Fruit fly (Drosophila melanogaster) whole organism, embryonic: ENCODE measurements around the gene CG17778.

ENCODE experiments used
- Asciz ChIP-seq: fragments of 200-800 bp; sonication (Bioruptor generic); optimal IDR thresholded peaks from 2 replicates; lab custom pipeline; 2017; ENCODE audit warnings: missing biosample characterization, mild to moderate bottlenecking, missing genetic modification characterization, missing genetic modification reagents
- CG11456 ChIP-seq: fragments of 200-800 bp; sonication (Bioruptor generic); IDR thresholded peaks from 3 replicates; pipeline ENCODE4 v1.3.6; 2022; ENCODE audit warnings: missing biosample characterization, missing genetic modification characterization
- CG12219 ChIP-seq: fragments of 200-800 bp; sonication (Bioruptor generic); optimal IDR thresholded peaks from 3 replicates; lab custom pipeline; 2018; ENCODE audit warnings: missing biosample characterization, mild to moderate bottlenecking, missing genetic modification characterization
- CG12236 ChIP-seq: fragments of 200-800 bp; sonication (Bioruptor generic); optimal IDR thresholded peaks from 2 replicates; lab custom pipeline; 2016; ENCODE audit warnings: missing biosample characterization, missing genetic modification characterization
- CG12744 ChIP-seq: fragments of 200-800 bp; sonication (Bioruptor generic); optimal IDR thresholded peaks from 2 replicates; lab custom pipeline; 2016; ENCODE audit warnings: missing biosample characterization, missing genetic modification characterization
- CG15601 ChIP-seq: fragments of 200-800 bp; sonication (Bioruptor generic); optimal IDR thresholded peaks from 3 replicates; lab custom pipeline; 2019; ENCODE audit warnings: missing biosample characterization, mild to moderate bottlenecking, missing genetic modification characterization, moderate library complexity
- CG1603 ChIP-seq: fragments of 200-800 bp; sonication (Bioruptor generic); optimal IDR thresholded peaks from 2 replicates; lab custom pipeline; 2019; ENCODE audit warnings: missing biosample characterization, mild to moderate bottlenecking, missing genetic modification characterization, moderate library complexity
- CG17385 ChIP-seq: fragments of 200-800 bp; sonication (Bioruptor generic); optimal IDR thresholded peaks from 3 replicates; lab custom pipeline; 2018; ENCODE audit warnings: missing biosample characterization, mild to moderate bottlenecking, missing genetic modification characterization
- CG18262 ChIP-seq: fragments of 200-800 bp; optimal IDR thresholded peaks from 3 replicates; lab custom pipeline; 2019; ENCODE audit warnings: missing biosample characterization, mild to moderate bottlenecking, missing genetic modification characterization, moderate library complexity
- CG2120 ChIP-seq: fragments of 200-800 bp; sonication (Bioruptor generic); optimal IDR thresholded peaks from 3 replicates; lab custom pipeline; 2016; ENCODE audit warnings: missing biosample characterization, missing genetic modification characterization
- CG3281 ChIP-seq: fragments of 200-800 bp; sonication (Bioruptor generic); optimal IDR thresholded peaks from 3 replicates; lab custom pipeline; 2017; ENCODE audit warnings: missing biosample characterization, mild to moderate bottlenecking, missing genetic modification characterization
- CG3726 ChIP-seq: fragments of 200-800 bp; sonication (Bioruptor generic); IDR thresholded peaks from 3 replicates; pipeline ENCODE4, ENCODE4 v1.3.6; 2022; ENCODE audit warnings: missing biosample characterization, missing genetic modification characterization
- CG3838 ChIP-seq: fragments of 200-800 bp; sonication (Bioruptor generic); optimal IDR thresholded peaks from 3 replicates; lab custom pipeline; 2016; ENCODE audit warnings: missing biosample characterization, missing genetic modification characterization
- CG3847 ChIP-seq: fragments of 200-800 bp; sonication (Bioruptor generic); IDR thresholded peaks from 2 replicates; pipeline ENCODE4 v1.3.6; 2022; ENCODE audit warnings: missing biosample characterization, missing genetic modification characterization
- CG4328 ChIP-seq: fragments of 200-800 bp; sonication (Bioruptor generic); optimal IDR thresholded peaks from 3 replicates; lab custom pipeline; 2017; ENCODE audit warnings: missing biosample characterization, missing genetic modification reagents, missing genetic modification characterization
- CG5953 ChIP-seq: fragments of 200-800 bp; sonication (Bioruptor generic); IDR thresholded peaks from 2 replicates; pipeline ENCODE4 v1.3.6; 2022; ENCODE audit warnings: missing biosample characterization, missing genetic modification characterization
- CG6689 ChIP-seq: fragments of 200-800 bp; sonication (Bioruptor generic); IDR thresholded peaks from 2 replicates; pipeline ENCODE4 v1.3.6; 2022; ENCODE audit warnings: missing biosample characterization, missing genetic modification characterization
- CG7271 ChIP-seq: fragments of 200-800 bp; sonication (Bioruptor generic); optimal IDR thresholded peaks from 2 replicates; lab custom pipeline; 2018; ENCODE audit warnings: missing biosample characterization, mild to moderate bottlenecking, missing genetic modification characterization, moderate library complexity
- CG7786 ChIP-seq: fragments of 200-800 bp; sonication (Bioruptor generic); optimal IDR thresholded peaks from 2 replicates; lab custom pipeline; 2016; ENCODE audit warnings: missing biosample characterization, missing genetic modification characterization
- CG8290 ChIP-seq, 3 experiments: fragments of 200-800 bp; sonication (Bioruptor generic); optimal IDR thresholded peaks; 2 replicates each; lab custom pipeline; 2016 to 2019; ENCODE audit warnings: missing biosample characterization in 3 of 3, missing genetic modification characterization in 3 of 3, mild to moderate bottlenecking in 2 of 3, moderate library complexity in 1 of 3
- CTCF ChIP-seq: fragments of 200-800 bp; sonication (Bioruptor generic); optimal IDR thresholded peaks from 2 replicates; lab custom pipeline; 2017; ENCODE audit warnings: missing biosample characterization, mild to moderate bottlenecking, missing genetic modification characterization, moderate library complexity
- Chrac-16 ChIP-seq: fragments of 200-800 bp; sonication (Bioruptor generic); optimal IDR thresholded peaks from 3 replicates; lab custom pipeline; 2016; ENCODE audit warnings: missing biosample characterization, missing genetic modification characterization
- D19B ChIP-seq: fragments of 200-800 bp; sonication (Bioruptor generic); optimal IDR thresholded peaks from 2 replicates; lab custom pipeline; 2017; ENCODE audit warnings: missing biosample characterization, mild to moderate bottlenecking, missing genetic modification characterization
- Dref ChIP-seq: fragments of 200-800 bp; sonication (Bioruptor generic); IDR thresholded peaks from 2 replicates; pipeline ENCODE4 v1.3.6; 2022; ENCODE audit warnings: missing biosample characterization, missing genetic modification characterization
- HmgZ ChIP-seq: fragments of 200-800 bp; sonication (Bioruptor generic); optimal IDR thresholded peaks from 2 replicates; lab custom pipeline; 2018; ENCODE audit warnings: missing biosample characterization, mild to moderate bottlenecking, missing genetic modification characterization
- Kr ChIP-seq: fragments of 200-800 bp; sonication (Bioruptor generic); optimal IDR thresholded peaks from 2 replicates; lab custom pipeline; 2017; ENCODE audit warnings: missing biosample characterization, mild to moderate bottlenecking, missing genetic modification characterization
- Lim3 ChIP-seq: fragments of 200-800 bp; sonication (Bioruptor generic); IDR thresholded peaks from 2 replicates; pipeline ENCODE4 v1.3.6; 2022; ENCODE audit warnings: missing biosample characterization, missing genetic modification characterization
- Nf-YC ChIP-seq: fragments of 200-800 bp; optimal IDR thresholded peaks from 3 replicates; lab custom pipeline; 2019; ENCODE audit warnings: missing biosample characterization, mild to moderate bottlenecking, missing genetic modification characterization, moderate library complexity
- Six4 ChIP-seq: fragments of 200-800 bp; sonication (Bioruptor generic); optimal IDR thresholded peaks from 2 replicates; lab custom pipeline; 2016; ENCODE audit warnings: missing biosample characterization, missing genetic modification characterization
- TFAM ChIP-seq: fragments of 200-800 bp; sonication (Bioruptor generic); optimal IDR thresholded peaks from 2 replicates; lab custom pipeline; 2017; ENCODE audit warnings: missing biosample characterization, missing genetic modification characterization, inconsistent platforms
- ash1 ChIP-seq: fragments of 200-800 bp; sonication (Bioruptor generic); optimal IDR thresholded peaks from 2 replicates; lab custom pipeline; 2018; ENCODE audit warnings: missing biosample characterization, mild to moderate bottlenecking, missing genetic modification characterization
- cas ChIP-seq: fragments of 200-800 bp; sonication (Bioruptor generic); IDR thresholded peaks from 2 replicates; pipeline ENCODE4 v1.3.6; 2022; ENCODE audit warnings: missing biosample characterization, missing genetic modification characterization
- cato ChIP-seq: fragments of 200-800 bp; sonication (Bioruptor generic); optimal IDR thresholded peaks from 2 replicates; lab custom pipeline; 2016; ENCODE audit warnings: missing biosample characterization, missing genetic modification characterization, borderline replicate concordance
- dan ChIP-seq: fragments of 200-800 bp; sonication (Bioruptor generic); IDR thresholded peaks from 2 replicates; pipeline ENCODE4 v1.3.6; 2022; ENCODE audit warnings: missing biosample characterization, missing genetic modification characterization
- dmrt11E ChIP-seq: fragments of 200-800 bp; sonication (Bioruptor generic); optimal IDR thresholded peaks from 3 replicates; lab custom pipeline; 2018; ENCODE audit warnings: missing biosample characterization, mild to moderate bottlenecking, missing genetic modification characterization, moderate library complexity
- dpn ChIP-seq, 2 experiments: fragments of 200-800 bp; sonication (Bioruptor generic); optimal IDR thresholded peaks; 3 replicates each; lab custom pipeline; 2016; ENCODE audit warnings: missing biosample characterization in 2 of 2, missing genetic modification characterization in 2 of 2
- esg ChIP-seq: fragments of 200-800 bp; sonication (Bioruptor generic); conservative IDR thresholded peaks from 2 replicates; pipeline ENCODE4 v1.3.6; 2022; ENCODE audit warnings: missing biosample characterization, missing genetic modification characterization
- jumu ChIP-seq: fragments of 200-800 bp; sonication (Bioruptor generic); optimal IDR thresholded peaks from 3 replicates; lab custom pipeline; 2016; ENCODE audit warnings: missing biosample characterization, missing genetic modification characterization
- lab ChIP-seq: fragments of 200-800 bp; sonication (Bioruptor generic); optimal IDR thresholded peaks from 3 replicates; lab custom pipeline; 2017; ENCODE audit warnings: missing biosample characterization, missing genetic modification characterization, mild to moderate bottlenecking, moderate library complexity, missing genetic modification reagents
- mam ChIP-seq: fragments of 200-800 bp; sonication (Bioruptor generic); optimal IDR thresholded peaks from 3 replicates; lab custom pipeline; 2016; ENCODE audit warnings: missing biosample characterization, missing genetic modification characterization
- mirr ChIP-seq: fragments of 200-800 bp; sonication (Bioruptor generic); optimal IDR thresholded peaks from 3 replicates; lab custom pipeline; 2018; ENCODE audit warnings: missing biosample characterization, mild to moderate bottlenecking, missing genetic modification characterization
- nmo ChIP-seq: fragments of 200-800 bp; sonication (Bioruptor generic); optimal IDR thresholded peaks from 2 replicates; lab custom pipeline; 2018; ENCODE audit warnings: missing biosample characterization, mild to moderate bottlenecking, missing genetic modification characterization, moderate library complexity
- pan ChIP-seq, 4 experiments: fragments of >200 bp in 3 of 4; fragments of 200-800 bp in 1 of 4; sonication (Bioruptor generic) in 1 of 4; optimal IDR thresholded peaks in 3 of 4; IDR thresholded peaks in 1 of 4; 2 replicates each; pipeline versions ENCODE4 v1.3.6 to Lab custom; 2017 to 2022; ENCODE audit warnings: missing biosample characterization in 2 of 4, missing genetic modification characterization in 2 of 4, mixed read lengths in 1 of 4
- peb ChIP-seq: fragments of 200-800 bp; sonication (Bioruptor generic); IDR thresholded peaks from 2 replicates; pipeline ENCODE4 v1.3.6; 2022; ENCODE audit warnings: missing biosample characterization, missing genetic modification characterization
- stc ChIP-seq: fragments of 200-800 bp; sonication (Bioruptor generic); IDR thresholded peaks from 2 replicates; pipeline ENCODE4 v1.3.6; 2022; ENCODE audit warnings: missing biosample characterization, missing genetic modification characterization
- sug ChIP-seq: fragments of 200-800 bp; optimal IDR thresholded peaks from 2 replicates; lab custom pipeline; 2019; ENCODE audit warnings: missing biosample characterization, mild to moderate bottlenecking, missing genetic modification characterization, moderate library complexity
- tgo ChIP-seq: fragments of 200-800 bp; sonication (Bioruptor generic); IDR thresholded peaks from 3 replicates; pipeline ENCODE4 v1.3.6; 2022; ENCODE audit warnings: missing biosample characterization, missing genetic modification characterization
- tin ChIP-seq: fragments of 200-800 bp; sonication (Bioruptor generic); optimal IDR thresholded peaks from 3 replicates; lab custom pipeline; 2016; ENCODE audit warnings: missing biosample characterization, missing genetic modification characterization
- unc-4 ChIP-seq: fragments of 200-800 bp; sonication (Bioruptor generic); IDR thresholded peaks from 2 replicates; pipeline ENCODE4 v1.3.6; 2022; ENCODE audit warnings: missing biosample characterization, missing genetic modification characterization; ENCODE audit not compliant: partially characterized antibody
- zfh1 ChIP-seq: fragments of 200-800 bp; sonication (Bioruptor generic); IDR thresholded peaks from 3 replicates; pipeline ENCODE4 v1.3.6; 2022; ENCODE audit warnings: missing biosample characterization, missing genetic modification characterization
- zfh2 ChIP-seq: fragments of 200-800 bp; sonication (Bioruptor generic); optimal IDR thresholded peaks from 2 replicates; lab custom pipeline; 2016; ENCODE audit warnings: missing biosample characterization, missing genetic modification characterization

The CG17778 gene

DNA sequence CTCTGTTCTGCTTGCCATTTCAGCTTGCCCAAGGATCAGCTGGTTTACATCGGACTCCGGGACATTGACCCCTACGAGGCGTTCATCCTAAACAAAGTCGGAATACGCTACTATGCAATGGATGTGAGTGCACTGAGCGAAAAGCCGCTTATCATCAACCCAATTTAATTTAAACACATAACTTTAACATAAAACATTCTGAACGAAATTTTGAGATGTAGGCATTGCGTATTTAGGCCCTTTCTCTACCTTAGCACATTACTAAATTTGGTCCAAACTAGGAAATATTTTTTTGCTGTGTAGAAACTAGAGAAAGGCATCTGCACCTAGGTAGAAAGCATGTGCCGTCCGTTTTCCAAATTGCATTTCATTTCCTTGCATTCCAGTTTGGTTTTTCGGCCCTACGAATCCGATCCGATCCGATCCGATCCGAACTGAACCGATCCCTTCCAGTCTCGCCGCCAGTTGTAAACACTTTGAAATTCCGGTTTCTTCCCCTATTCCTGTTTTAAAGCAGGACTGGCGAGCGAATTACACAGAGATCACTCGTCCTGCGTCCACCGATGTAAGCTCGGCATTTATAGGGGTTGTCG lies 32.2 kb downstream of the CG17778 start (continued):
- peak; percentile 42 for TF ChIP-seq CG12236 (GFP tag; lab: Kevin White, UChicago)
- no peak for TF ChIP-seq Asciz (GFP tag; lab: Kevin White, UChicago)
- no peak for TF ChIP-seq CG3847 (GFP tag; lab: Robert Waterston, UW)
- no peak for TF ChIP-seq Nf-YC (tag; lab: Kevin White, UChicago)
- TF ChIP-seq CG2120 (GFP tag; lab: Kevin White, UChicago), result no peak
- TF ChIP-seq CG3281 (GFP tag; lab: Kevin White, UChicago), result no peak
- no peak for TF ChIP-seq sug
- peak; percentile 92 for TF ChIP-seq dmrt11E (tag; lab: Kevin White, UChicago)
- peak; percentile 77 for TF ChIP-seq Chrac-16 (GFP tag; lab: Kevin White, UChicago)
- TF ChIP-seq HmgZ (tag; lab: Kevin White, UChicago), result no peak
- TF ChIP-seq Dref (GFP tag; lab: Robert Waterston, UW), result no peak
- TF ChIP-seq CG15601 (tag; lab: Kevin White, UChicago), result no peak
- no peak for TF ChIP-seq CG4328
- TF ChIP-seq CG8290 (GFP tag; optimal IDR thresholded peaks at IDR 0.05; lab: Kevin White, UChicago), result peak; percentile 42
- TF ChIP-seq CG8290 (tag; optimal IDR thresholded peaks at IDR 0.05; lab: Kevin White, UChicago), result peak in 1 of 2 experiments; percentile 8
- TF ChIP-seq cato (GFP tag; lab: Kevin White, UChicago), result no peak
- TF ChIP-seq CTCF, result no peak
- peak; percentile 28 for TF ChIP-seq mam (GFP tag; lab: Kevin White, UChicago)
- no peak for TF ChIP-seq CG3838
- TF ChIP-seq jumu (GFP tag; lab: Kevin White, UChicago), result peak; percentile 57
- TF ChIP-seq CG1603 (tag; lab: Kevin White, UChicago), result peak; percentile 88
- TF ChIP-seq pan (optimal IDR thresholded peaks at IDR 0.05; lab: Kevin White, UChicago), result no peak
- TF ChIP-seq pan (GFP tag; optimal IDR thresholded peaks at IDR 0.05 in 1 of 2, IDR thresholded peaks at IDR 0.05 in 1 of 2), result no peak
- TF ChIP-seq tin (GFP tag; lab: Kevin White, UChicago), result peak; percentile 65
- TF ChIP-seq mirr (GFP tag; lab: Kevin White, UChicago), result no peak
- peak; percentile 63 for TF ChIP-seq CG7786 (GFP tag; lab: Kevin White, UChicago)
- no peak for TF ChIP-seq CG17385 (GFP tag; lab: Kevin White, UChicago)
- TF ChIP-seq ash1 (GFP tag; lab: Kevin White, UChicago), result no peak
- TF ChIP-seq Six4, result peak; percentile 37
- no peak for TF ChIP-seq CG11456 (GFP tag; lab: Robert Waterston, UW)
- peak; percentile 67 for TF ChIP-seq nmo (GFP tag; lab: Kevin White, UChicago)
- TF ChIP-seq unc-4 (GFP tag; lab: Robert Waterston, UW), result no peak
- no peak for TF ChIP-seq esg (GFP tag; lab: Robert Waterston, UW)
- no peak for TF ChIP-seq D19B (GFP tag; lab: Kevin White, UChicago)
- peak; percentile 32 for TF ChIP-seq CG12744 (GFP tag; lab: Kevin White, UChicago)
- peak; percentile 61 for TF ChIP-seq Kr (GFP tag; lab: Kevin White, UChicago)
- no peak for TF ChIP-seq CG3726 (GFP tag; lab: Robert Waterston, UW)
- TF ChIP-seq dpn (GFP tag; optimal IDR thresholded peaks at IDR 0.05; lab: Kevin White, UChicago), result peak; percentile 17 to 30
- no peak for TF ChIP-seq CG5953 (GFP tag; lab: Robert Waterston, UW)
- no peak for TF ChIP-seq Lim3 (GFP tag; lab: Robert Waterston, UW)
- no peak for TF ChIP-seq stc
- TF ChIP-seq peb (GFP tag; lab: Robert Waterston, UW), result no peak
- peak; percentile 83 for TF ChIP-seq CG18262 (tag; lab: Kevin White, UChicago)
- no peak for TF ChIP-seq tgo (GFP tag; lab: Robert Waterston, UW)
- peak; percentile 87 for TF ChIP-seq zfh1 (GFP tag; lab: Robert Waterston, UW)
- peak; percentile 80 for TF ChIP-seq dan (GFP tag; lab: Robert Waterston, UW)
- TF ChIP-seq lab (GFP tag; lab: Kevin White, UChicago), result no peak
- TF ChIP-seq zfh2 (GFP tag; lab: Kevin White, UChicago), result no peak
- TF ChIP-seq CG7271, result peak; percentile 90
- no peak for TF ChIP-seq CG6689
- no peak for TF ChIP-seq cas (GFP tag; lab: Robert Waterston, UW)
- peak; percentile 33 for TF ChIP-seq CG12219 (GFP tag; lab: Kevin White, UChicago)
- TF ChIP-seq TFAM (GFP tag; lab: Kevin White, UChicago), result no peak
